Worm (Caenorhabditis elegans): ENCODE data around the gene glb-25.

ce11 chrV:1969228-1969627 is 31.2 kb downstream of the glb-25 start, which contains the start of gene acs-3:
- TF ChIP-seq unc-62 (GFP tag; optimal IDR thresholded peaks at IDR 0.05): no peak
- no peak for TF ChIP-seq snpc-1.1 (tag; optimal IDR thresholded peaks at IDR 0.05; ENCODE audit: insufficient read depth)
